Worm (Caenorhabditis elegans) whole organism, early embryonic: ENCODE results near the gene K11G12.6.

Source experiments
- F13C5.2 ChIP-seq: sonication (generic microtip); optimal IDR thresholded peaks from 2 replicates; lab custom pipeline; 2017; ENCODE audit warnings: mild to moderate bottlenecking, missing genetic modification characterization, inconsistent platforms, missing compliant biosample characterization
- aly-1 ChIP-seq: sonication (generic microtip); optimal IDR thresholded peaks from 2 replicates; lab custom pipeline; 2016; ENCODE audit warnings: missing genetic modification characterization, missing compliant biosample characterization
- ama-1 ChIP-seq: fragments of 150-350 bp; optimal IDR thresholded peaks from 2 replicates; lab custom pipeline; 2014
- ceh-13 ChIP-seq: fragments of 200-800 bp; sonication (Bioruptor generic); optimal IDR thresholded peaks from 2 replicates; lab custom pipeline; 2018; ENCODE audit warnings: mild to moderate bottlenecking, missing genetic modification characterization, missing compliant biosample characterization
- ceh-36 ChIP-seq: sonication (generic microtip); optimal IDR thresholded peaks from 2 replicates; lab custom pipeline; 2016; ENCODE audit warnings: missing genetic modification characterization, inconsistent platforms, missing compliant biosample characterization
- flt-1 ChIP-seq: fragments of 200-800 bp; sonication (Bioruptor generic); IDR thresholded peaks from 2 replicates; pipeline ENCODE4 v1.3.6; 2022; ENCODE audit warnings: missing genetic modification characterization, missing compliant biosample characterization
- hmbx-1 ChIP-seq: sonication (generic microtip); optimal IDR thresholded peaks from 2 replicates; lab custom pipeline; 2016; ENCODE audit warnings: mild to moderate bottlenecking, missing genetic modification characterization, missing compliant biosample characterization
- hmg-4 ChIP-seq: fragments of 200-800 bp; sonication (Bioruptor generic); optimal IDR thresholded peaks from 2 replicates; lab custom pipeline; 2018; ENCODE audit warnings: mild to moderate bottlenecking, missing genetic modification characterization, missing compliant biosample characterization
- hnd-1 ChIP-seq: sonication (generic microtip); optimal IDR thresholded peaks from 2 replicates; lab custom pipeline; 2016; ENCODE audit warnings: missing genetic modification characterization, missing compliant biosample characterization
- pes-1 ChIP-seq: fragments of 200-800 bp; sonication (Bioruptor generic); IDR thresholded peaks from 2 replicates; pipeline ENCODE4 v1.3.6; 2022; ENCODE audit warnings: missing genetic modification reagents, missing genetic modification characterization, missing compliant biosample characterization
- scrt-1 ChIP-seq: fragments of 200-800 bp; sonication (Bioruptor generic); IDR thresholded peaks from 2 replicates; pipeline ENCODE4 v1.3.6; 2022; ENCODE audit warnings: missing genetic modification characterization, missing compliant biosample characterization
- sea-1 ChIP-seq: fragments of 200-800 bp; sonication (Bioruptor generic); conservative IDR thresholded peaks from 2 replicates; pipeline ENCODE4 v1.3.6; 2022; ENCODE audit warnings: missing genetic modification characterization, missing compliant biosample characterization
- tbx-11 ChIP-seq: fragments of 200-800 bp; sonication (Bioruptor generic); IDR thresholded peaks from 2 replicates; pipeline ENCODE4 v1.3.6; 2022; ENCODE audit warnings: missing genetic modification characterization, missing compliant biosample characterization
- tra-4 ChIP-seq: sonication (generic microtip); optimal IDR thresholded peaks from 2 replicates; lab custom pipeline; 2017; ENCODE audit warnings: missing genetic modification characterization, missing compliant biosample characterization

- TF ChIP-seq ama-1 (lab: Kevin White, UChicago): no peak
- no peak for TF ChIP-seq flt-1 (GFP tag; lab: Robert Waterston, UW)
- TF ChIP-seq F13C5.2 (tag; lab: Kevin White, UChicago): no peak
- no peak for TF ChIP-seq aly-1 (tag; lab: Kevin White, UChicago)
- no peak for TF ChIP-seq sea-1
- TF ChIP-seq pes-1: no peak
- TF ChIP-seq tra-4 (tag; lab: Kevin White, UChicago): no peak
- TF ChIP-seq ceh-36: no peak
- no peak for TF ChIP-seq hmbx-1 (tag; lab: Kevin White, UChicago)
- TF ChIP-seq hnd-1 (tag; lab: Kevin White, UChicago): no peak
- no peak for TF ChIP-seq hmg-4 (GFP tag; lab: Kevin White, UChicago)
- TF ChIP-seq tbx-11 (GFP tag; lab: Robert Waterston, UW): no peak
- no peak for TF ChIP-seq scrt-1 (GFP tag; lab: Robert Waterston, UW)
- TF ChIP-seq ceh-13 (GFP tag; lab: Kevin White, UChicago): no peak
Measured at ce11 chrX:6692896-6693295, 36.6 kb downstream of the K11G12.6 start.
